Fruit fly (Drosophila melanogaster) whole organism, prepupa: ENCODE measurements around the gene Npc2d.

Source experiments
- Blimp-1 ChIP-seq: fragments of 200-800 bp; sonication (Bioruptor generic); optimal IDR thresholded peaks from 3 replicates; lab custom pipeline; 2017; ENCODE audit warnings: missing biosample characterization, missing genetic modification characterization, mild to moderate bottlenecking, moderate library complexity, missing genetic modification reagents
- CG10631 ChIP-seq: fragments of 200-800 bp; sonication (Bioruptor generic); optimal IDR thresholded peaks from 2 replicates; lab custom pipeline; 2016; ENCODE audit warnings: missing biosample characterization, missing genetic modification characterization
- CG10669 ChIP-seq: fragments of 200-800 bp; sonication (Bioruptor generic); optimal IDR thresholded peaks from 3 replicates; lab custom pipeline; 2018; ENCODE audit warnings: missing biosample characterization, mild to moderate bottlenecking, missing genetic modification characterization, moderate library complexity
- CG11294 ChIP-seq: fragments of 200-800 bp; sonication (Bioruptor generic); IDR thresholded peaks from 2 replicates; pipeline ENCODE4 v1.3.6; 2022; ENCODE audit warnings: missing biosample characterization, missing genetic modification characterization
- CG11762 ChIP-seq: fragments of 200-800 bp; sonication (Bioruptor generic); optimal IDR thresholded peaks from 3 replicates; lab custom pipeline; 2016; ENCODE audit warnings: missing biosample characterization, missing genetic modification characterization; ENCODE audit not compliant: insufficient read depth
- CG11902 ChIP-seq: fragments of 200-800 bp; sonication (Bioruptor generic); optimal IDR thresholded peaks from 3 replicates; lab custom pipeline; 2016; ENCODE audit warnings: missing biosample characterization, missing genetic modification characterization
- CG15336 ChIP-seq: fragments of 200-800 bp; sonication (Bioruptor generic); IDR thresholded peaks from 2 replicates; pipeline ENCODE4 v1.3.6; 2022; ENCODE audit warnings: missing biosample characterization, missing genetic modification characterization
- CG1621 ChIP-seq: fragments of 200-800 bp; sonication (Bioruptor generic); optimal IDR thresholded peaks from 3 replicates; lab custom pipeline; 2018; ENCODE audit warnings: missing biosample characterization, mild to moderate bottlenecking, missing genetic modification characterization
- CG16779 ChIP-seq: fragments of 200-800 bp; sonication (Bioruptor generic); optimal IDR thresholded peaks from 3 replicates; lab custom pipeline; 2017; ENCODE audit warnings: missing biosample characterization, mild to moderate bottlenecking, missing genetic modification characterization
- CG3032 ChIP-seq: fragments of 200-800 bp; optimal IDR thresholded peaks from 2 replicates; lab custom pipeline; 2019; ENCODE audit warnings: missing biosample characterization, mild to moderate bottlenecking, missing genetic modification characterization, moderate library complexity
- CG31627 ChIP-seq: fragments of 200-800 bp; sonication (Bioruptor generic); optimal IDR thresholded peaks from 3 replicates; lab custom pipeline; 2016; ENCODE audit warnings: missing biosample characterization, missing genetic modification characterization
- CG32006 ChIP-seq: fragments of 200-800 bp; sonication (Bioruptor generic); optimal IDR thresholded peaks from 3 replicates; lab custom pipeline; 2017; ENCODE audit warnings: missing biosample characterization, mild to moderate bottlenecking, missing genetic modification characterization
- CG34406 ChIP-seq: fragments of 200-800 bp; sonication (Bioruptor generic); optimal IDR thresholded peaks from 3 replicates; lab custom pipeline; 2016; ENCODE audit warnings: missing biosample characterization, missing genetic modification characterization
- CG4318 ChIP-seq: fragments of 200-800 bp; sonication (Bioruptor generic); optimal IDR thresholded peaks from 3 replicates; lab custom pipeline; 2017; ENCODE audit warnings: missing biosample characterization, mild to moderate bottlenecking, missing genetic modification characterization
- CG6163 ChIP-seq: fragments of 200-800 bp; sonication (Bioruptor generic); IDR thresholded peaks from 3 replicates; pipeline ENCODE4 v1.3.6; 2022; ENCODE audit warnings: missing biosample characterization, missing genetic modification characterization
- CG6276 ChIP-seq: fragments of 200-800 bp; sonication (Bioruptor generic); optimal IDR thresholded peaks from 2 replicates; lab custom pipeline; 2017; ENCODE audit warnings: missing biosample characterization, mild to moderate bottlenecking, missing genetic modification characterization
- CG6792 ChIP-seq: fragments of 200-800 bp; sonication (Bioruptor generic); optimal IDR thresholded peaks from 3 replicates; lab custom pipeline; 2016; ENCODE audit warnings: missing biosample characterization, missing genetic modification characterization
- CG6854 ChIP-seq: fragments of 200-800 bp; sonication (Bioruptor generic); optimal IDR thresholded peaks from 2 replicates; lab custom pipeline; 2017; ENCODE audit warnings: missing biosample characterization, mild to moderate bottlenecking, missing genetic modification characterization
- CG7368 ChIP-seq: fragments of 200-800 bp; sonication (Bioruptor generic); optimal IDR thresholded peaks from 3 replicates; lab custom pipeline; 2016; ENCODE audit warnings: missing biosample characterization, missing genetic modification characterization
- CG8119 ChIP-seq: fragments of 200-800 bp; sonication (Bioruptor generic); IDR thresholded peaks from 3 replicates; pipeline ENCODE4 v1.3.6; 2022; ENCODE audit warnings: missing biosample characterization, missing genetic modification characterization
- CG8319 ChIP-seq: fragments of 200-800 bp; sonication (Bioruptor generic); optimal IDR thresholded peaks from 3 replicates; lab custom pipeline; 2016; ENCODE audit warnings: missing biosample characterization, missing genetic modification characterization
- CG8632 ChIP-seq: fragments of 200-800 bp; sonication (Bioruptor generic); optimal IDR thresholded peaks from 3 replicates; lab custom pipeline; 2016; ENCODE audit warnings: missing biosample characterization, missing genetic modification characterization
- Eip75B ChIP-seq: fragments of 200-800 bp; sonication (Bioruptor generic); optimal IDR thresholded peaks from 3 replicates; lab custom pipeline; 2016; ENCODE audit warnings: missing biosample characterization, missing genetic modification characterization
- Eip78C ChIP-seq: fragments of 200-800 bp; sonication (Bioruptor generic); peaks from one replicate; lab custom pipeline; 2016; ENCODE audit warnings: missing biosample characterization, missing genetic modification characterization
- Eip93F ChIP-seq: fragments of 200-800 bp; sonication (Bioruptor generic); optimal IDR thresholded peaks from 2 replicates; lab custom pipeline; 2016; ENCODE audit warnings: missing biosample characterization, mild to moderate bottlenecking, missing genetic modification characterization
- Ets21C ChIP-seq: fragments of 200-800 bp; sonication (Bioruptor generic); optimal IDR thresholded peaks from 3 replicates; lab custom pipeline; 2016; ENCODE audit warnings: missing biosample characterization, missing genetic modification characterization
- Ets96B ChIP-seq: fragments of 200-800 bp; optimal IDR thresholded peaks from 2 replicates; lab custom pipeline; 2019; ENCODE audit warnings: missing biosample characterization, mild to moderate bottlenecking, missing genetic modification characterization, moderate library complexity
- Gug ChIP-seq: fragments of 200-800 bp; sonication (Bioruptor generic); IDR thresholded peaks from 2 replicates; pipeline ENCODE4 v1.3.6; 2022; ENCODE audit warnings: missing biosample characterization, missing genetic modification characterization
- Hr38 ChIP-seq: sonication (Bioruptor generic); optimal IDR thresholded peaks from 2 replicates; lab custom pipeline; 2016; ENCODE audit warnings: missing biosample characterization, missing genetic modification characterization
- Hr39 ChIP-seq: fragments of 200-800 bp; sonication (Bioruptor generic); optimal IDR thresholded peaks from 2 replicates; lab custom pipeline; 2016; ENCODE audit warnings: missing biosample characterization, missing genetic modification characterization
- Hr4 ChIP-seq: fragments of 200-800 bp; sonication (Bioruptor generic); optimal IDR thresholded peaks from 3 replicates; lab custom pipeline; 2016; ENCODE audit warnings: missing biosample characterization, missing genetic modification characterization
- Lpt ChIP-seq: fragments of 200-800 bp; sonication (Bioruptor generic); optimal IDR thresholded peaks from 3 replicates; lab custom pipeline; 2016; ENCODE audit warnings: missing biosample characterization, missing genetic modification characterization
- OdsH ChIP-seq: fragments of 200-800 bp; sonication (Bioruptor generic); optimal IDR thresholded peaks from 3 replicates; lab custom pipeline; 2016; ENCODE audit warnings: missing biosample characterization, missing genetic modification characterization
- Smox ChIP-seq: fragments of 200-800 bp; sonication (Bioruptor generic); optimal IDR thresholded peaks from 3 replicates; lab custom pipeline; 2016; ENCODE audit warnings: missing biosample characterization, missing genetic modification characterization
- Sox102F ChIP-seq: fragments of 200-800 bp; sonication (Bioruptor generic); optimal IDR thresholded peaks from 2 replicates; lab custom pipeline; 2016; ENCODE audit warnings: missing biosample characterization, mild to moderate bottlenecking, missing genetic modification characterization
- Sox14 ChIP-seq: fragments of 200-800 bp; sonication (Bioruptor generic); optimal IDR thresholded peaks from 3 replicates; lab custom pipeline; 2016; ENCODE audit warnings: missing biosample characterization, missing genetic modification characterization
- Sox15 ChIP-seq: fragments of 200-800 bp; sonication (Bioruptor generic); optimal IDR thresholded peaks from 3 replicates; lab custom pipeline; 2016; ENCODE audit warnings: missing biosample characterization, missing genetic modification characterization
- acj6 ChIP-seq: fragments of 200-800 bp; sonication (Bioruptor generic); optimal IDR thresholded peaks from 3 replicates; lab custom pipeline; 2016; ENCODE audit warnings: missing biosample characterization, missing genetic modification characterization
- cyc ChIP-seq: fragments of 200-800 bp; sonication (Bioruptor generic); optimal IDR thresholded peaks from 3 replicates; lab custom pipeline; 2016; ENCODE audit warnings: missing biosample characterization, missing genetic modification characterization
- dac ChIP-seq: fragments of 200-800 bp; sonication (Bioruptor generic); optimal IDR thresholded peaks from 2 replicates; lab custom pipeline; 2017; ENCODE audit warnings: missing biosample characterization, mild to moderate bottlenecking, missing genetic modification characterization
- dsx ChIP-seq: fragments of 200-800 bp; optimal IDR thresholded peaks from 3 replicates; lab custom pipeline; 2019; ENCODE audit warnings: missing biosample characterization, mild to moderate bottlenecking, missing genetic modification characterization, moderate library complexity; ENCODE audit not compliant: poor library complexity, severe bottlenecking
- esn ChIP-seq: fragments of 200-800 bp; sonication (Bioruptor generic); optimal IDR thresholded peaks from 2 replicates; lab custom pipeline; 2016; ENCODE audit warnings: missing biosample characterization, mild to moderate bottlenecking, missing genetic modification characterization, moderate library complexity
- fd85E ChIP-seq: fragments of 200-800 bp; sonication (Bioruptor generic); optimal IDR thresholded peaks from 3 replicates; lab custom pipeline; 2016; ENCODE audit warnings: missing biosample characterization, missing genetic modification characterization
- net ChIP-seq: fragments of 200-800 bp; sonication (Bioruptor generic); optimal IDR thresholded peaks from 3 replicates; lab custom pipeline; 2016; ENCODE audit warnings: missing biosample characterization, missing genetic modification characterization
- pdm3 ChIP-seq: fragments of 200-800 bp; sonication (Bioruptor generic); optimal IDR thresholded peaks from 3 replicates; lab custom pipeline; 2016; ENCODE audit warnings: missing biosample characterization, missing genetic modification characterization
- salr ChIP-seq, 2 experiments: fragments of 200-800 bp; sonication (Bioruptor generic); optimal IDR thresholded peaks; 3 replicates each; lab custom pipeline; 2016 to 2018; ENCODE audit warnings: missing biosample characterization in 2 of 2, missing genetic modification characterization in 2 of 2, mild to moderate bottlenecking in 1 of 2
- spab ChIP-seq: fragments of 200-800 bp; sonication (Bioruptor generic); optimal IDR thresholded peaks from 2 replicates; lab custom pipeline; 2017; ENCODE audit warnings: missing biosample characterization, mild to moderate bottlenecking, missing genetic modification characterization, missing genetic modification reagents
- ss ChIP-seq, 2 experiments: fragments of 200-800 bp; sonication (Bioruptor generic); optimal IDR thresholded peaks; 2 replicates in 1 of 2; 3 replicates in 1 of 2; lab custom pipeline; 2017 to 2018; ENCODE audit warnings: mild to moderate bottlenecking in 2 of 2, missing biosample characterization in 2 of 2, missing genetic modification characterization in 2 of 2, moderate library complexity in 1 of 2
- svp ChIP-seq: fragments of 200-800 bp; sonication (Bioruptor generic); peaks from one replicate; lab custom pipeline; 2016; ENCODE audit warnings: missing biosample characterization, missing genetic modification characterization

Npc2d gene

dm6 chr3R:10048775-10048841 is 7.3 kb downstream of the Npc2d start, which contains the start of gene CG12811:
TSS of gene CG12811 (minus strand) at chr3R:10048797.
- no peak for TF ChIP-seq OdsH (GFP tag; lab: Kevin White, UChicago)
- no peak for TF ChIP-seq CG31627 (GFP tag; lab: Kevin White, UChicago)
- TF ChIP-seq pdm3, result no peak
- no peak for TF ChIP-seq Sox102F (GFP tag; lab: Kevin White, UChicago)
- no peak for TF ChIP-seq CG16779 (tag; lab: Kevin White, UChicago)
- no peak for TF ChIP-seq CG1621 (tag; lab: Kevin White, UChicago)
- no peak for TF ChIP-seq ss (GFP tag; optimal IDR thresholded peaks at IDR 0.05; lab: Kevin White, UChicago)
- TF ChIP-seq net (GFP tag; lab: Kevin White, UChicago), result no peak
- no peak for TF ChIP-seq CG6792 (GFP tag; lab: Kevin White, UChicago)

- no peak for TF ChIP-seq CG11294 (GFP tag; lab: Robert Waterston, UW)
- peak; percentile 59 for TF ChIP-seq CG8319 (GFP tag; lab: Kevin White, UChicago)
- TF ChIP-seq Hr39 (GFP tag; lab: Kevin White, UChicago), result peak; percentile 65
- TF ChIP-seq dac (GFP tag; lab: Kevin White, UChicago), result peak; percentile 5
- TF ChIP-seq CG10669 (GFP tag; lab: Kevin White, UChicago), result peak; percentile 57
- TF ChIP-seq Eip78C, result peak; percentile 93
- TF ChIP-seq Gug (GFP tag; lab: Robert Waterston, UW), result no peak
- peak; percentile 62 for TF ChIP-seq CG11762 (GFP tag; lab: Kevin White, UChicago)
- peak; percentile 77 for TF ChIP-seq Hr4 (GFP tag; lab: Kevin White, UChicago)
- TF ChIP-seq salr (GFP tag; optimal IDR thresholded peaks at IDR 0.05; lab: Kevin White, UChicago), result peak in 1 of 2 experiments; percentile 60
- TF ChIP-seq Hr38 (GFP tag; lab: Kevin White, UChicago), result no peak
- peak; percentile 87 for TF ChIP-seq CG32006 (GFP tag; lab: Kevin White, UChicago)
- peak; percentile 47 for TF ChIP-seq cyc (GFP tag; lab: Kevin White, UChicago)
- peak; percentile 51 for TF ChIP-seq Eip93F (GFP tag; lab: Kevin White, UChicago)
- TF ChIP-seq CG8632 (GFP tag; lab: Kevin White, UChicago), result peak; percentile 62
- TF ChIP-seq CG6163 (GFP tag; lab: Robert Waterston, UW), result no peak
- peak; percentile 47 for TF ChIP-seq Blimp-1 (GFP tag; lab: Kevin White, UChicago)
- TF ChIP-seq Eip75B (GFP tag; lab: Kevin White, UChicago), result peak; percentile 59
- TF ChIP-seq Lpt, result peak; percentile 34
- TF ChIP-seq CG6854 (GFP tag; lab: Kevin White, UChicago), result peak; percentile 17
- TF ChIP-seq spab, result no peak
- peak; percentile 59 for TF ChIP-seq CG3032 (tag; lab: Kevin White, UChicago)
- TF ChIP-seq CG1621 (tag; lab: Kevin White, UChicago), result no peak
- TF ChIP-seq svp (GFP tag; lab: Kevin White, UChicago), result peak; percentile 95
- TF ChIP-seq CG6792 (GFP tag; lab: Kevin White, UChicago), result peak; percentile 71
- TF ChIP-seq pdm3, result no peak
- peak; percentile 69; the same call in 2 of the 3 replicates for TF ChIP-seq CG8119 (GFP tag; lab: Robert Waterston, UW)
- peak; percentile 75 for TF ChIP-seq CG34406 (GFP tag; lab: Kevin White, UChicago)
- peak; percentile 64 for TF ChIP-seq Ets21C
- TF ChIP-seq Ets96B (tag; lab: Kevin White, UChicago), result peak; percentile 41
- no peak for TF ChIP-seq Smox (GFP tag; lab: Kevin White, UChicago)
- TF ChIP-seq acj6, result peak; percentile 69
- TF ChIP-seq CG15336 (GFP tag; lab: Robert Waterston, UW), result no peak
- no peak for TF ChIP-seq CG4318 (GFP tag; lab: Kevin White, UChicago)
- peak; percentile 75 for TF ChIP-seq OdsH (GFP tag; lab: Kevin White, UChicago)
- peak; percentile 31 for TF ChIP-seq CG10631 (GFP tag; lab: Kevin White, UChicago)
- peak; percentile 57 for TF ChIP-seq Sox15 (GFP tag; lab: Kevin White, UChicago)
- TF ChIP-seq CG6276 (GFP tag; lab: Kevin White, UChicago), result no peak
- peak; percentile 85 for TF ChIP-seq esn
- TF ChIP-seq CG16779 (tag; lab: Kevin White, UChicago), result no peak
- TF ChIP-seq Sox14 (GFP tag; lab: Kevin White, UChicago), result peak; percentile 72
- TF ChIP-seq CG11902 (GFP tag; lab: Kevin White, UChicago), result no peak
- peak; percentile 29 for TF ChIP-seq CG7368
- TF ChIP-seq fd85E, result no peak
- TF ChIP-seq dsx (GFP tag; lab: Kevin White, UChicago), result peak; percentile 16
- peak; percentile 65 for TF ChIP-seq net (GFP tag; lab: Kevin White, UChicago)
These were observed 7.7 kb downstream of the Npc2d start for dm6 chr3R:10048035-10048774.
